Worm (Caenorhabditis elegans): ENCODE data around the gene Y45F3A.4.

DNA sequence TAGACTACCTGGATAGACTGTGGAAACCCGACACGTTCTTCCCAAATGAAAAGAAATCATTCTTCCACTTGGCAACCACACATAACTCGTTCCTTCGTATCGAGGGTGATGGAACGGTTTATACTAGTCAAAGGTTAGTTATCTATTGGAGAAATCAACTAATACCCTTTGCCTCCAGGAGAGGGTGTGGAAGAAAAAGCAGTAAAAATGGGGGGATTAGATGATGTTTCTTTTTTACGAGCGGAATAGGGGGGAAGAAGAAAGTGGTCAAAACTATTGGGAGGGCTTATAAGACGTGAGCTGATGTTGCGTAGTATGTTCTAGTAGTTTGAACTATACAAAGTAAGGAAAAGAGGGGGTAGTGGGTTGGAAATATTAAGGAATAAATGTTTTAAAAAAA lies 52.2 kb downstream of the Y45F3A.4 start:
- TF ChIP-seq snpc-4 (tag; optimal IDR thresholded peaks at IDR 0.05) = no peak
- no peak for TF ChIP-seq elt-3 (tag; optimal IDR thresholded peaks at IDR 0.05)
- no peak for TF ChIP-seq elt-1 (tag; optimal IDR thresholded peaks at IDR 0.05)
- no peak for TF ChIP-seq nhr-77 (tag; optimal IDR thresholded peaks at IDR 0.05)
- no peak for TF ChIP-seq nhr-11 (tag; optimal IDR thresholded peaks at IDR 0.05)
- TF ChIP-seq mbf-1 (tag; optimal IDR thresholded peaks at IDR 0.05) = no peak
- no peak for TF ChIP-seq nhr-10 (tag; optimal IDR thresholded peaks at IDR 0.05)
- TF ChIP-seq ceh-82 (tag; optimal IDR thresholded peaks at IDR 0.05) = no peak
- no peak for TF ChIP-seq ama-1 (optimal IDR thresholded peaks at IDR 0.05)
- TF ChIP-seq lsy-2 (tag; optimal IDR thresholded peaks at IDR 0.05) = no peak
- TF ChIP-seq unc-62 (GFP tag; optimal IDR thresholded peaks at IDR 0.05) = no peak
- TF ChIP-seq unc-55 (GFP tag; optimal IDR thresholded peaks at IDR 0.05) = peak; percentile 75
- TF ChIP-seq lin-13 (GFP tag; optimal IDR thresholded peaks at IDR 0.05) = no peak
